Fruit fly (Drosophila melanogaster): Measurements from ENCODE around the gene Alg12.

Gene Alg12

DNA sequence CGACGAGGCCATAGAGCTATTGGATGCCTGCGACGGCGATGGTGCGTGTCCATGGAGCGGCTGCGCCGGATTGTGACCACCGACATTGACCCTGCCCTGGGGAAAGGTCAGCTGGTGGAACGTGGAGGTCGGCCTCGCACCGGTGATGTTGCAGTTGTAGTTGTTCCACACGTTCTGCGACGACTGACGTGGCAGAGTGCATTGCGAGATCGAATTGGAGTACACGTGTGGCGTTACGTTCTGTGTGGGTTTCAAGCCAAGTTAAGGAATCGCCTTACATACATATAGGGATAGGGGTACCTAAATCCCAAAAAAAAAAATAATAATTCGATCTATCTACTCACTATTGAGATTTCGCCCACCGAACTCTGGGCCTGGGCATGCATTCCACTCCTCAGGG, 21.1 kb upstream of the Alg12 start:
- TF ChIP-seq Crg-1 (GFP tag; optimal IDR thresholded peaks at IDR 0.05), result no peak
- no peak for TF ChIP-seq CG14711 (tag; optimal IDR thresholded peaks at IDR 0.05)
- TF ChIP-seq cic (GFP tag; optimal IDR thresholded peaks at IDR 0.05), result no peak
- TF ChIP-seq kay (GFP tag; ENCODE audit: borderline replicate concordance), result no peak
- no peak for TF ChIP-seq CG11617 (GFP tag; optimal IDR thresholded peaks at IDR 0.05)
- TF ChIP-seq CG12768 (GFP tag; optimal IDR thresholded peaks at IDR 0.05), result no peak
- no peak for TF ChIP-seq ovo (GFP tag; optimal IDR thresholded peaks at IDR 0.05)

DNA sequence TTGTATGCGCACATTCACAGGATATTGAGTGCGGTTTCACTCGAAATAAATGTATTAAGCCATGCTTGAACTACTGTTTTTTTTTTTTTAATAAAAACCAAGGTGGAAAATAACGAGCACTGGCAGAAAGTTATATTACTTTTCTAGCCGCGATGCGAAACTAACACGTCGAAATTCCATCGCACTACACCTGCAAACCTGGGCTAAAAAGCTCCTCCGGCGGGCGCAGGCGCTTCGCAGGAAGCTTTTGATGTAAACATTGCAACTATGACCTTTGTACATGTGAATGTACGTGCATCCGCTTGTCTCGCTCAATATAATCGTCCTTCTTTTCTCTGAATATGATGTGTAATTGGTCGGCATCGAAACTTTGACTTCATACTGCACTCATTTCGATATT, 16.5 kb upstream of the Alg12 start, which contains the start of gene side-VII:
Gene side-VII, minus strand, starts transcription at position 187 of the 400 bp plus-strand sequence.
- TF ChIP-seq kay (GFP tag; ENCODE audit: borderline replicate concordance) (peak; percentile 27), ovo (GFP tag; optimal IDR thresholded peaks at IDR 0.05) (no peak)

DNA sequence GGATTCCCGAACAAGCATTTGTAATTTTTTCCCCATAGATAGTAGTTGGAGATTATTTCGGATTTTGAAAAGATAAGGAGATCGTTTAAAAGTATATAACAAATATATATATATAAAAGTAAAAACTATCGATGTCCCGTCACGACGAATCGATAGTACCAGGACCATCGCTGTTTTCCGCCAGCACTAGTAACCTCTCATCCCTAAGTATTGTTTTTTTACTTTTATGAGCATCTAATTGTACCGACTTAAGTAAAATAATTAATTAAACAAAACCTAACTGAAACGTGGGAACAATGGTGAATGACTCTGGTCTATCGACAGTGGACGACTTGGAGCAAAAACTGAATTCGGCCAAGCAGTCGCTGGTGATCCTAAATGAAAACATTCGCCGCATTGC, 15.6 kb upstream of the Alg12 start, which contains the start of gene Pnn:
Gene Pnn, plus strand, starts transcription at position 187 of the 400 bp plus-strand sequence.
- TF ChIP-seq CG12768 (GFP tag; optimal IDR thresholded peaks at IDR 0.05) (no peak), ovo (GFP tag; optimal IDR thresholded peaks at IDR 0.05) (no peak), kay (GFP tag; ENCODE audit: borderline replicate concordance) (peak; percentile 58), cic (GFP tag; optimal IDR thresholded peaks at IDR 0.05) (no peak), cnc (optimal IDR thresholded peaks at IDR 0.05) (no peak), Clk (GFP tag; optimal IDR thresholded peaks at IDR 0.05) (no peak), CG7101 (tag; optimal IDR thresholded peaks at IDR 0.05) (peak; percentile 2), CG5204 (GFP tag; optimal IDR thresholded peaks at IDR 0.05) (no peak), CG33017 (tag; optimal IDR thresholded peaks at IDR 0.05) (no peak), Hr96 (GFP tag; optimal IDR thresholded peaks at IDR 0.05) (no peak), tj (GFP tag; optimal IDR thresholded peaks at IDR 0.05) (no peak), bab1 (GFP tag; optimal IDR thresholded peaks at IDR 0.05) (no peak), toe (GFP tag; optimal IDR thresholded peaks at IDR 0.05) (no peak), CG14711 (tag; optimal IDR thresholded peaks at IDR 0.05) (no peak), CG11617 (GFP tag; optimal IDR thresholded peaks at IDR 0.05) (peak; percentile 10), CG1620 (GFP tag; optimal IDR thresholded peaks at IDR 0.05) (no peak), Mnt (GFP tag; optimal IDR thresholded peaks at IDR 0.05) (peak; percentile 12), CG7045 (GFP tag; optimal IDR thresholded peaks at IDR 0.05) (no peak)

DNA sequence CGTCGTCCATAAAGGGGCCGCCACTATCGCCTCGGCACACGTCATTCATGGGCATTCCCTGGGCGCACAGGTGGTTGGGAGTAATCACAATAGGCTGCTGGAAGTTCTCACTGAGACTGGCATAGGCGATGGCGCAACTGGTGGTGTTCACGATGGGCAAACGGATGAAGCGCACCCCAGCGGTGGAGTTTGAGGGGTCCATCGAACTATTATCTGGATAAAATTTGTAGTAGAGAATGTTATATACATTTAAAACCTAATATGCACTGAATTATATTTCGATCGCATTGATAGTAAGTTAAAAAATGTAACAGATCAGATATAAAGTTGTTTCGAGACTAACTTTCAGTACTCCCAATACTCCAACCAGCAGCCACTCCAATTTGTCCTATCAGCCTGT, 13.1 kb upstream of the Alg12 start, which contains the start of gene CG31415:
Gene CG31415, plus strand, starts transcription at position 301 of the 400 bp plus-strand sequence.
- TF ChIP-seq CG7045 (GFP tag; optimal IDR thresholded peaks at IDR 0.05), result no peak

DNA sequence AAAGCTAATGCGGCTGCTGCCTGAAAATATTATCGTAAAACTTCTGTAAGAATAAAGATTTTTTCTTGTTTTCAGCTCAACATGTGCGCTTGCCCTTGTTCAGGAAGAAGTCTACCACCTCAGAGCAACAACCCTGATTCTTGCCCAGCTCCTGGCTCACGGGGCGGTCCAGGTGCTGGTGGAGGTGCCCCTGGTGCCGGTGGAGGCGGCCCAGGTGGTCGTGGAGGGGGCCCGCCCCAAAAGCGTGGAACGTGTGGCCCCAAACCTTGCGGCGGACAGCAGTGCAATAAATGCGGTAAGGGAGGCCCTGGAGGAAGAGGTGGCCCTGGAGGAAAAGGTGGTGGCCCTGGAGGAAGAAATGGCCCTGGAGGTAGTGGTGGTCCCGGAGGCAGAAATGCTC, 12.3 kb upstream of the Alg12 start:
- TF ChIP-seq cnc (optimal IDR thresholded peaks at IDR 0.05), result no peak
- TF ChIP-seq Hr96 (GFP tag; optimal IDR thresholded peaks at IDR 0.05), result no peak
- TF ChIP-seq Mnt (GFP tag; optimal IDR thresholded peaks at IDR 0.05), result no peak
- TF ChIP-seq tj (GFP tag; optimal IDR thresholded peaks at IDR 0.05), result no peak
- TF ChIP-seq kay (GFP tag; ENCODE audit: borderline replicate concordance), result no peak
- TF ChIP-seq CG5204 (GFP tag; optimal IDR thresholded peaks at IDR 0.05), result no peak
- TF ChIP-seq Crg-1 (GFP tag; optimal IDR thresholded peaks at IDR 0.05), result no peak
- TF ChIP-seq CG7101 (tag; optimal IDR thresholded peaks at IDR 0.05), result no peak
- no peak for TF ChIP-seq CG7045 (GFP tag; optimal IDR thresholded peaks at IDR 0.05)
- TF ChIP-seq CG1620 (GFP tag; optimal IDR thresholded peaks at IDR 0.05), result no peak
- no peak for TF ChIP-seq CG33017 (tag; optimal IDR thresholded peaks at IDR 0.05)
- no peak for TF ChIP-seq pad (GFP tag; optimal IDR thresholded peaks at IDR 0.05)
- no peak for TF ChIP-seq ovo (GFP tag; optimal IDR thresholded peaks at IDR 0.05)
- TF ChIP-seq CG12768 (GFP tag; optimal IDR thresholded peaks at IDR 0.05), result no peak
- no peak for TF ChIP-seq Clk (GFP tag; optimal IDR thresholded peaks at IDR 0.05)
- no peak for TF ChIP-seq bab1 (GFP tag; optimal IDR thresholded peaks at IDR 0.05)

DNA sequence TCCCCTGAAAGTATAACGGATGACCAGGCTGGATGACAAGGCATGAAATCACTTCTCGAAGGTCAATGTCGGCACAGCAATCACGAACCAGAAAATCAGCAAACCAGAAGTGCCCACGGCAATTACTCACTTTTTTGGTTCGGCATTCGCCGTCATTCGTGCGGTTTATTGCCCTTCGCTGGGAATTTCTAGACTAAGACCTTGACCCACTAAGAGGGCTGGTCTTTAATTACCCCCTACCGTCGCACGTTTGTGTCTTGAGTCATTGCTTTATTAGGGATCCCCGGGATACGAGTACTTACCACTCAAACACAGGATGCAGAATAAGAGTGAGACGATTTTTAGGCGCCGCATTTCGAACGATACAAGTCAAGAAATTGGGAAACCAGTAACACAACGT, 10.8 kb upstream of the Alg12 start:
- TF ChIP-seq CG7045 (GFP tag; optimal IDR thresholded peaks at IDR 0.05) (no peak), CG12768 (GFP tag; optimal IDR thresholded peaks at IDR 0.05) (no peak), toe (GFP tag; optimal IDR thresholded peaks at IDR 0.05) (no peak), CG5204 (GFP tag; optimal IDR thresholded peaks at IDR 0.05) (no peak), pad (GFP tag; optimal IDR thresholded peaks at IDR 0.05) (no peak), bab1 (GFP tag; optimal IDR thresholded peaks at IDR 0.05) (no peak), Mnt (GFP tag; optimal IDR thresholded peaks at IDR 0.05) (no peak), CG1620 (GFP tag; optimal IDR thresholded peaks at IDR 0.05) (no peak), Crg-1 (GFP tag; optimal IDR thresholded peaks at IDR 0.05) (no peak), CG33017 (tag; optimal IDR thresholded peaks at IDR 0.05) (no peak), CG11617 (GFP tag; optimal IDR thresholded peaks at IDR 0.05) (no peak), Clk (GFP tag; optimal IDR thresholded peaks at IDR 0.05) (no peak), Hr96 (GFP tag; optimal IDR thresholded peaks at IDR 0.05) (no peak), CG14711 (tag; optimal IDR thresholded peaks at IDR 0.05) (no peak), CG7101 (tag; optimal IDR thresholded peaks at IDR 0.05) (no peak), kay (GFP tag; ENCODE audit: borderline replicate concordance) (no peak), cic (GFP tag; optimal IDR thresholded peaks at IDR 0.05) (no peak), ovo (GFP tag; optimal IDR thresholded peaks at IDR 0.05) (no peak), cnc (optimal IDR thresholded peaks at IDR 0.05) (no peak), tj (GFP tag; optimal IDR thresholded peaks at IDR 0.05) (no peak)

DNA sequence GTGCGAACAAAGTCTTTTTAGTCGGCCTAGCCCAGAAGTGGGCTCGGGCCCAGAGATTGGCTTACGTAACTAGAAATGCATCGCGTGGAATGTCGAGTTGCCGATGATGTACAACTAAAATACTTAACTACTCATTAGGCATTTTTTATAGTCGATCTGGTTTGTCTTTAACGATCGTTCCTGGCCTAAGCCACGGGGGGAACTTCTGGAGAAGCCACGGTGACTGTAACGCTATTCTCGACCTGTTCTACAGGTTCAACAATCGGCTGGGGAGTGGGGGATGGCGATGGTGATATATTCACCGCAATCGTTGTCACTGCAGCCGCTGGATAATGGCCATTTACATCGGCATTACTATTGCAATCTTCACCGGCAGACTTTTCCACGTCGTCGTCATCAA, 10.0 kb upstream of the Alg12 start, which contains the start of gene CG34409:
Gene CG34409, minus strand, starts transcription at position 101 of the 400 bp plus-strand sequence.
- TF ChIP-seq Hr96 (GFP tag; optimal IDR thresholded peaks at IDR 0.05) (no peak), CG11617 (GFP tag; optimal IDR thresholded peaks at IDR 0.05) (no peak), CG14711 (tag; optimal IDR thresholded peaks at IDR 0.05) (no peak), cic (GFP tag; optimal IDR thresholded peaks at IDR 0.05) (no peak), CG5204 (GFP tag; optimal IDR thresholded peaks at IDR 0.05) (no peak), CG7101 (tag; optimal IDR thresholded peaks at IDR 0.05) (no peak), ovo (GFP tag; optimal IDR thresholded peaks at IDR 0.05) (no peak), CG33017 (tag; optimal IDR thresholded peaks at IDR 0.05) (no peak), toe (GFP tag; optimal IDR thresholded peaks at IDR 0.05) (no peak), pad (GFP tag; optimal IDR thresholded peaks at IDR 0.05) (no peak), kay (GFP tag; ENCODE audit: borderline replicate concordance) (no peak), cnc (optimal IDR thresholded peaks at IDR 0.05) (no peak), CG12768 (GFP tag; optimal IDR thresholded peaks at IDR 0.05) (no peak), Crg-1 (GFP tag; optimal IDR thresholded peaks at IDR 0.05) (no peak)
